Worm (Caenorhabditis elegans) whole organism, L3 larva: Measurements from ENCODE around the gene mrp-1.

ENCODE experiments used
- R02D3.7 ChIP-seq: fragments of 150-350 bp; optimal IDR thresholded peaks from 2 replicates; lab custom pipeline; 2014; ENCODE audit warnings: missing biosample characterization, missing genetic modification characterization
- ZK546.5 ChIP-seq: sonication (generic microtip); optimal IDR thresholded peaks from 2 replicates; lab custom pipeline; 2017; ENCODE audit warnings: missing biosample characterization, missing genetic modification characterization
- aly-2 ChIP-seq: fragments of 150-350 bp; optimal IDR thresholded peaks from 2 replicates; lab custom pipeline; 2014; ENCODE audit warnings: missing biosample characterization, missing genetic modification characterization
- ceh-28 ChIP-seq: fragments of 150-350 bp; optimal IDR thresholded peaks from 2 replicates; lab custom pipeline; 2014; ENCODE audit warnings: missing biosample characterization, missing genetic modification reagents, missing genetic modification characterization
- ceh-82 ChIP-seq: fragments of 150-350 bp; optimal IDR thresholded peaks from 2 replicates; lab custom pipeline; 2014; ENCODE audit warnings: missing biosample characterization, missing genetic modification characterization
- ceh-9 ChIP-seq: sonication (generic microtip); optimal IDR thresholded peaks from 2 replicates; lab custom pipeline; 2018; ENCODE audit warnings: missing biosample characterization, missing genetic modification characterization
- daf-12 ChIP-seq: fragments of 150-350 bp; optimal IDR thresholded peaks from 2 replicates; lab custom pipeline; 2014; ENCODE audit warnings: missing biosample characterization, missing genetic modification reagents, missing genetic modification characterization
- egl-5 ChIP-seq: fragments of 150-350 bp; optimal IDR thresholded peaks from 2 replicates; lab custom pipeline; 2017; ENCODE audit warnings: missing biosample characterization, missing genetic modification reagents, missing genetic modification characterization, inconsistent platforms
- elt-1 ChIP-seq: fragments of 150-350 bp; optimal IDR thresholded peaks from 2 replicates; lab custom pipeline; 2014; ENCODE audit warnings: missing biosample characterization, missing genetic modification characterization
- elt-2 ChIP-seq: sonication (generic microtip); optimal IDR thresholded peaks from 2 replicates; lab custom pipeline; 2016; ENCODE audit warnings: missing genetic modification reagents, mild to moderate bottlenecking, missing genetic modification characterization, missing compliant biosample characterization
- elt-3 ChIP-seq, 3 experiments: fragments of 150-350 bp in 1 of 3; sonication (generic microtip) in 2 of 3; optimal IDR thresholded peaks; 2 replicates in 2 of 3; 4 replicates in 1 of 3; lab custom pipeline; 2014 to 2017; ENCODE audit warnings: missing biosample characterization in 3 of 3, missing genetic modification characterization in 3 of 3
- fkh-10 ChIP-seq: sonication (generic microtip); optimal IDR thresholded peaks from 2 replicates; lab custom pipeline; 2017; ENCODE audit warnings: missing biosample characterization, missing genetic modification reagents, missing genetic modification characterization
- fkh-2 ChIP-seq: fragments of 150-350 bp; optimal IDR thresholded peaks from 2 replicates; lab custom pipeline; 2014; ENCODE audit warnings: missing biosample characterization, missing genetic modification reagents, missing genetic modification characterization
- fos-1 ChIP-seq: fragments of 150-350 bp; optimal IDR thresholded peaks from 2 replicates; lab custom pipeline; 2014; ENCODE audit warnings: missing biosample characterization, missing genetic modification characterization
- hmg-11 ChIP-seq: sonication (generic microtip); optimal IDR thresholded peaks from 2 replicates; lab custom pipeline; 2016; ENCODE audit warnings: missing genetic modification characterization, missing compliant biosample characterization
- lin-39 ChIP-seq: fragments of 150-350 bp; optimal IDR thresholded peaks from 2 replicates; lab custom pipeline; 2018; ENCODE audit warnings: missing biosample characterization, missing genetic modification reagents, missing genetic modification characterization
- nfya-1 ChIP-seq: sonication (generic microtip); optimal IDR thresholded peaks from 2 replicates; lab custom pipeline; 2017; ENCODE audit warnings: missing genetic modification characterization, mild to moderate bottlenecking, missing compliant biosample characterization, antibody characterized with exemption, moderate library complexity; ENCODE audit not compliant: insufficient read depth
- nhr-11 ChIP-seq: fragments of 150-350 bp; optimal IDR thresholded peaks from 2 replicates; lab custom pipeline; 2014; ENCODE audit warnings: missing biosample characterization, missing genetic modification characterization
- nhr-12 ChIP-seq: fragments of 150-350 bp; optimal IDR thresholded peaks from 2 replicates; lab custom pipeline; 2014; ENCODE audit warnings: missing biosample characterization, missing genetic modification characterization
- nhr-23 ChIP-seq: fragments of 150-350 bp; optimal IDR thresholded peaks from 2 replicates; lab custom pipeline; 2014; ENCODE audit warnings: missing biosample characterization, missing genetic modification reagents, missing genetic modification characterization
- nhr-237 ChIP-seq: fragments of 150-350 bp; optimal IDR thresholded peaks from 2 replicates; lab custom pipeline; 2014; ENCODE audit warnings: missing biosample characterization, missing genetic modification characterization
- nhr-25 ChIP-seq: sonication (generic microtip); optimal IDR thresholded peaks from 2 replicates; lab custom pipeline; 2017; ENCODE audit warnings: missing biosample characterization, missing genetic modification characterization
- nhr-28 ChIP-seq: fragments of 150-350 bp; optimal IDR thresholded peaks from 2 replicates; lab custom pipeline; 2014; ENCODE audit warnings: missing biosample characterization, missing genetic modification characterization
- nhr-43 ChIP-seq: sonication (generic microtip); optimal IDR thresholded peaks from 2 replicates; lab custom pipeline; 2016; ENCODE audit warnings: mild to moderate bottlenecking, missing genetic modification characterization, missing compliant biosample characterization; ENCODE audit not compliant: poor library complexity, severe bottlenecking
- nhr-76 ChIP-seq: fragments of 150-350 bp; sonication (generic microtip); optimal IDR thresholded peaks from 5 replicates; lab custom pipeline; 2014; ENCODE audit warnings: missing biosample characterization, missing genetic modification characterization
- nhr-77 ChIP-seq: fragments of 150-350 bp; optimal IDR thresholded peaks from 2 replicates; lab custom pipeline; 2014; ENCODE audit warnings: missing biosample characterization, missing genetic modification characterization
- pha-4 ChIP-seq: fragments of 150-350 bp; optimal IDR thresholded peaks from 2 replicates; lab custom pipeline; 2014; ENCODE audit warnings: missing biosample characterization, missing genetic modification reagents, missing genetic modification characterization
- sea-2 ChIP-seq: fragments of 150-350 bp; sonication (generic microtip); optimal IDR thresholded peaks from 4 replicates; lab custom pipeline; 2014; ENCODE audit warnings: missing biosample characterization, missing genetic modification reagents, missing genetic modification characterization
- skn-1 ChIP-seq: fragments of 150-350 bp; optimal IDR thresholded peaks from 2 replicates; lab custom pipeline; 2014; ENCODE audit warnings: missing biosample characterization, missing genetic modification characterization
- snpc-4 ChIP-seq: fragments of 150-350 bp; optimal IDR thresholded peaks from 2 replicates; lab custom pipeline; 2014; ENCODE audit warnings: missing biosample characterization, missing genetic modification characterization
- tbx-2 ChIP-seq: sonication (generic microtip); optimal IDR thresholded peaks from 2 replicates; lab custom pipeline; 2016; ENCODE audit warnings: mild to moderate bottlenecking, missing genetic modification characterization, missing compliant biosample characterization
- zag-1 ChIP-seq: fragments of 150-350 bp; optimal IDR thresholded peaks from 2 replicates; lab custom pipeline; 2014; ENCODE audit warnings: missing biosample characterization, missing genetic modification characterization
- ztf-11 ChIP-seq: fragments of 150-350 bp; optimal IDR thresholded peaks from 2 replicates; lab custom pipeline; 2014; ENCODE audit warnings: missing biosample characterization, missing genetic modification characterization

mrp-1 gene

DNA sequence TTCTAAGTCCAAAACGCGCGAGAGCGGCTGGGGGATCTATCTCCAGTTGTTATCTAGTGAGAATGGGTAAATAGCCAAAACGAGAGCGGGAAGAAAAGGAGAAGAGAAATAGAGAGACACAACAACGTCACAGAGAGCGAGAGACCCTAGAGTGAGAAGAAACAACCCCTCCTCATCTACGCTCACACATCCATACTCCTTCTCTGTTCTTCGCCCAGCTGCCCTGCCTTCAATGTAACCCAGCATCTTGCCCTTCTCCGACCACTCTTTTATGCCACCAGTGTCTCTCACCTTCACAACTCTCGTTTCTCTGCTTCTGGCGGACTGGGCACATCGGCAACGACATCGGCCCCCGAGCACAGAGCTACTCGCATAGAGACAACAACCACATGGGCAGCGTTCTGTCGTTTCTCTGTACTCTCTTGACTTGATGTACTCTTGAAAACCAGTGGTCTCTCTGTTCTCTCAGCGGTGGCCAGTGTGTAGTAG, 5.6 kb upstream of the mrp-1 start (continued):
- TF ChIP-seq nhr-25 (tag; lab: Kevin White, UChicago) (peak; percentile 36), egl-5 (tag; lab: Kevin White, UChicago) (peak; percentile 83), aly-2 (no peak), nhr-28 (no peak), hmg-11 (tag; lab: Kevin White, UChicago) (peak; percentile 97), fos-1 (tag; lab: Kevin White, UChicago) (no peak)

DNA sequence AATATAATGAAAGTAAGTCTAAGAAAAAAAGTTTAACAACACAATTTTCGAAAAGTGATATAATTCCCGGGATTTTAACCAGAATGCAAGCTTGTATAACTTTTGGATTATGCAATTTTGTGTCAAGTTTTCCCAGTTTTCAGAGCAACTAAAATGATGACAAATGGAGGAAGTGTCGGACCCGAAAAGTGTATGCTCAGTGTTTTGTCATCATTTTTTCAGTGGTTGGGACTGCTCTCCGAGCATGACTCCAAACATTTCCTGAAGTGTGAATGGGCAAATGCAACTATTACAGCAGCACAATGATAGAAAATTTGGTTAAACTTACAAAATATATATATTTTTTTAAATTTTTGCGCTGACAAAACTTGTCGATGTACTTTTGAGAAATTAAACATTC, 3.4 kb upstream of the mrp-1 start:
- TF ChIP-seq ceh-82 (tag; lab: Kevin White, UChicago) (no peak), elt-1 (tag; lab: Kevin White, UChicago) (no peak), daf-12 (tag; lab: Kevin White, UChicago) (no peak), ztf-11 (no peak), R02D3.7 (no peak), sea-2 (no peak), elt-3 (tag; optimal IDR thresholded peaks at IDR 0.05; lab: Kevin White, UChicago) (no peak), snpc-4 (tag; lab: Kevin White, UChicago) (no peak), zag-1 (tag; lab: Kevin White, UChicago) (no peak), nhr-12 (no peak), nhr-237 (tag; lab: Kevin White, UChicago) (no peak), ceh-28 (no peak), nhr-76 (tag; lab: Kevin White, UChicago) (no peak), nhr-77 (tag; lab: Kevin White, UChicago) (no peak), fos-1 (tag; lab: Kevin White, UChicago) (no peak)

DNA sequence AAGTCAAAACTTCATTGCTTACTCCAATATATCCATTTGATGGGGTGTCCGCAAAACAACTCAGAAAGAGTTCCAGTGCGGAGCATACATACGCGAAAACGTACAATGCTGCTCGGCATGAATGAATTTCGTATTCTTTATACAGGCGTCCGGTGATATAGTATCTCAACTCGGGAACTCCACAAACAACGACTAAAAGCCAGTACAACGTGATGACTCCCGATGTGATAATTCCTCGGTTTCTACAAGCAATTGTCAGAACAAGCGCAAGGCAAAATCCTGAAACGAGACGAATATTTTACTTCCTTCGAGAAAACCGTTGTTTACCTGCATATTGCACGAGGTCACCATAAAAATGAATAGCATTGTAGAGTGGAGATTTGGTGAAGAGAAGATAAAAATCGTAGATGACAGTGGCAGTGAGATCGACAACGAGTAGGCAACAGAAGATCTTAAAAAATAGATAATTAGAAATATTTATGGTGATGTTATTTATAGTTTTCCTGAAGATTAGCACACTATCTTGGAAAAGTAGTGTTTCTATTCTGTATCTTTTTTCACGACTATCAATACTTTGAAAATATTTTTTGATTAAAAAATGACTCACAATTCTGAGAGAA, 2.0 kb downstream of the mrp-1 start:
- no peak for TF ChIP-seq nfya-1 (tag; lab: Kevin White, UChicago)
- peak; percentile 90 for TF ChIP-seq elt-1 (tag; lab: Kevin White, UChicago)
- TF ChIP-seq, all 47 proteins: peak for 1

DNA sequence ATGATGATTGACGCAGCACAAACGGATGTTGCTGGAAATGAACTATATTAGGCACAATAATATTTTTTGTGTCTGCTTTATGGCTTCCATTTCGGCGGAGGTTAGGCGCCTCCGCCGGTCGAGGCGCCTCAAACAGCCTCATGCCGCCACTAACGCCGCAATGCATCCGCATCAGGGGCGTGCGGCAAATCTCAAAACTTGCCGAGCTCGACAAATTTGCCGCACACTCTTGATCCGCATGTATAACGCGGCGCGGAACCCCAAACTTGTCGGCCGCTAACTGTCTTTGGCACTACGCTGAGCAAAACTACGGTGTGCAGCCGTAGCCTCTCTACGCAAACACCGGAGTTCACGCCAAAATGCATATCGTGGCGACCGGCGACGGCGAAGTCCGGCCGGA, 5.9 kb downstream of the mrp-1 start:
- TF ChIP-seq zag-1 (tag; lab: Kevin White, UChicago) (no peak), nhr-237 (tag; lab: Kevin White, UChicago) (no peak)

DNA sequence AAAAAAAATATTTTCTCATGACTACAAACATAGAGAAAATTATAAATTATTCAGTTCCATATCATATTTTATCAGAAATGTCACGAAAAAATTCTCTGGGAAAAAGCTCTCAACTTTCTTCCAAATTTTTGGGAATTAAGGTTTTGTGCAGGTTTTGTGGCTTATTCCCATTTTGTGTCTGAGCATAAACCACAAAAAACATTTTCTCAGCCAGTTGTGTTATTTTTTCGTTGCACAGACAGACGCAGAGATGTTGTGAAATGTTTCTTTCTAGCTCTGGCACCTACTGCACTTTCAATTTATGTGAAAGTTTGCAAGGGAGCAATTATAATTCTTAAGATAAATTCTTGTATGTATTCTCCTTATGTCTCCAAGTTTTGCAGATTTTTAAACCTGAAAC, 12.6 kb downstream of the mrp-1 start:
- no peak for TF ChIP-seq ceh-28
- TF ChIP-seq nhr-43 (tag; lab: Kevin White, UChicago): no peak

DNA sequence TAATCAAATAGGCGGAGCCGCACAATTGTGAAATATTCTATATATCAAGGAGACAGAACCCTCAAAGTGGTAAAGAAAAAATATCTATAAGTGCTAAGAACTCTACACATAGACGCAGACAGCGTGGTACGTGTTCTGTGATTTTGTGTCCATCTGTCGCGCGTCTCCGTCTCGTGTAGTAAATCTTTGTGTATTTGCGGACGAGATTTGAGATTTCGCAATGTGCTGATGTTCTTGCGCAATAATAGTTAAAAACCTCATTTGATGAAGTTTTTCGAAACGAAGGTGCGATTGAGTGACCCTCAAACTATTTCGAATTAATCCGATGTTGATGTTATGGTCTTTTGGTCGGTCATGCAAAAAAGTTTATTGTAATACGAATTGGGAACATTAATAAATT, 14.4 kb downstream of the mrp-1 start:
- TF ChIP-seq daf-12 (tag; lab: Kevin White, UChicago): no peak
- TF ChIP-seq ztf-11: no peak
- peak; percentile 72 for TF ChIP-seq pha-4
- TF ChIP-seq elt-1 (tag; lab: Kevin White, UChicago): no peak
- no peak for TF ChIP-seq sea-2
- no peak for TF ChIP-seq snpc-4 (tag; lab: Kevin White, UChicago)
- peak; percentile 52 for TF ChIP-seq nfya-1 (tag; lab: Kevin White, UChicago)
- TF ChIP-seq ZK546.5 (tag; lab: Kevin White, UChicago): no peak
- peak; percentile 64 for TF ChIP-seq egl-5 (tag; lab: Kevin White, UChicago)
- TF ChIP-seq hmg-11 (tag; lab: Kevin White, UChicago): peak; percentile 2
- no peak for TF ChIP-seq ceh-82 (tag; lab: Kevin White, UChicago)
- peak; percentile 40 for TF ChIP-seq nhr-23
- peak; percentile 20 for TF ChIP-seq fkh-10 (GFP tag; lab: Kevin White, UChicago)
- no peak for TF ChIP-seq tbx-2 (tag; lab: Kevin White, UChicago)
- peak; percentile 12 for TF ChIP-seq skn-1 (tag; lab: Kevin White, UChicago)
- no peak for TF ChIP-seq nhr-11 (tag; lab: Kevin White, UChicago)
- peak; percentile 61 for TF ChIP-seq lin-39 (tag; lab: Kevin White, UChicago)
- no peak for TF ChIP-seq elt-2
- peak; percentile 38 for TF ChIP-seq ceh-28
- no peak for TF ChIP-seq fkh-2 (tag; lab: Kevin White, UChicago)
- TF ChIP-seq ceh-9 (tag; lab: Kevin White, UChicago): no peak
- TF ChIP-seq nhr-28: no peak
- peak; percentile 18 for TF ChIP-seq nhr-25 (tag; lab: Kevin White, UChicago)
- TF ChIP-seq, all 47 proteins: peak for 10
